Fruit fly (Drosophila melanogaster) whole organism, embryonic: ENCODE results near the gene CG1074.

Experiments
- Bgb ChIP-seq: fragments of 200-800 bp; sonication (Bioruptor generic); IDR thresholded peaks from 2 replicates; pipeline ENCODE4 v1.3.6; 2022; ENCODE audit warnings: missing biosample characterization, missing genetic modification characterization; ENCODE audit not compliant: partially characterized antibody
- CG10267 ChIP-seq: fragments of 200-800 bp; sonication (Bioruptor generic); optimal IDR thresholded peaks from 2 replicates; lab custom pipeline; 2018; ENCODE audit warnings: missing biosample characterization, mild to moderate bottlenecking, missing genetic modification characterization, moderate library complexity
- CG11093 ChIP-seq: fragments of 200-800 bp; sonication (Bioruptor generic); IDR thresholded peaks from 3 replicates; pipeline ENCODE4 v1.3.6; 2022; ENCODE audit warnings: missing biosample characterization, missing genetic modification characterization
- CG11695 ChIP-seq: fragments of 200-800 bp; sonication (Bioruptor generic); IDR thresholded peaks from 3 replicates; pipeline ENCODE4 v1.3.6; 2022; ENCODE audit warnings: missing biosample characterization, missing genetic modification characterization
- CG12155 ChIP-seq: fragments of 200-800 bp; sonication (Bioruptor generic); optimal IDR thresholded peaks from 3 replicates; lab custom pipeline; 2016; ENCODE audit warnings: missing biosample characterization, missing genetic modification characterization
- CG13287 ChIP-seq: fragments of 200-800 bp; sonication (Bioruptor generic); IDR thresholded peaks from 2 replicates; pipeline ENCODE4 v1.3.6; 2022; ENCODE audit warnings: missing biosample characterization, missing genetic modification characterization; ENCODE audit not compliant: partially characterized antibody
- CG15514 ChIP-seq: fragments of 200-800 bp; sonication (Bioruptor generic); optimal IDR thresholded peaks from 3 replicates; lab custom pipeline; 2017; ENCODE audit warnings: missing biosample characterization, missing genetic modification characterization, mild to moderate bottlenecking, moderate library complexity, missing genetic modification reagents
- CG1602 ChIP-seq: fragments of 200-800 bp; sonication (Bioruptor generic); optimal IDR thresholded peaks from 3 replicates; lab custom pipeline; 2016; ENCODE audit warnings: missing biosample characterization, missing genetic modification characterization
- CG1792 ChIP-seq: fragments of 200-800 bp; sonication (Bioruptor generic); optimal IDR thresholded peaks from 2 replicates; lab custom pipeline; 2016; ENCODE audit warnings: missing biosample characterization, missing genetic modification characterization
- CG18011 ChIP-seq: fragments of 200-800 bp; sonication (Bioruptor generic); optimal IDR thresholded peaks from 2 replicates; lab custom pipeline; 2017; ENCODE audit warnings: missing biosample characterization, missing genetic modification characterization, mild to moderate bottlenecking, moderate library complexity, missing genotype
- CG3281 ChIP-seq: fragments of 200-800 bp; sonication (Bioruptor generic); optimal IDR thresholded peaks from 3 replicates; lab custom pipeline; 2017; ENCODE audit warnings: missing biosample characterization, mild to moderate bottlenecking, missing genetic modification characterization
- CG42726 ChIP-seq: fragments of 200-800 bp; sonication (Bioruptor generic); IDR thresholded peaks from 2 replicates; pipeline ENCODE4 v1.3.6; 2022; ENCODE audit warnings: missing biosample characterization, missing genetic modification characterization; ENCODE audit not compliant: partially characterized antibody
- CG4328 ChIP-seq: fragments of 200-800 bp; sonication (Bioruptor generic); optimal IDR thresholded peaks from 3 replicates; lab custom pipeline; 2017; ENCODE audit warnings: missing biosample characterization, missing genetic modification reagents, missing genetic modification characterization
- CG6272 ChIP-seq: fragments of 200-800 bp; sonication (Bioruptor generic); IDR thresholded peaks from 2 replicates; pipeline ENCODE4 v1.3.6; 2022; ENCODE audit warnings: missing biosample characterization, missing genetic modification characterization
- CG6791 ChIP-seq: fragments of 200-800 bp; sonication (Bioruptor generic); IDR thresholded peaks from 3 replicates; pipeline ENCODE4 v1.3.6; 2022; ENCODE audit warnings: missing biosample characterization, missing genetic modification characterization; ENCODE audit not compliant: partially characterized antibody
- CG9609 ChIP-seq: fragments of 200-800 bp; sonication (Bioruptor generic); optimal IDR thresholded peaks from 3 replicates; lab custom pipeline; 2016; ENCODE audit warnings: missing biosample characterization, missing genetic modification characterization
- CG9797 ChIP-seq: fragments of 200-800 bp; sonication (Bioruptor generic); optimal IDR thresholded peaks from 3 replicates; lab custom pipeline; 2018; ENCODE audit warnings: missing biosample characterization, mild to moderate bottlenecking, missing genetic modification characterization
- CoRest ChIP-seq: fragments of 200-800 bp; sonication (Bioruptor generic); optimal IDR thresholded peaks from 3 replicates; lab custom pipeline; 2018; ENCODE audit warnings: missing biosample characterization, mild to moderate bottlenecking, missing genetic modification characterization, moderate library complexity
- CrebB ChIP-seq: fragments of 200-800 bp; sonication (Bioruptor generic); optimal IDR thresholded peaks from 3 replicates; lab custom pipeline; 2018; ENCODE audit warnings: missing biosample characterization, mild to moderate bottlenecking, missing genetic modification characterization
- D19A ChIP-seq: fragments of 200-800 bp; optimal IDR thresholded peaks from 3 replicates; lab custom pipeline; 2019; ENCODE audit warnings: missing biosample characterization, mild to moderate bottlenecking, missing genetic modification characterization, moderate library complexity
- Dll ChIP-seq: fragments of 200-800 bp; sonication (Bioruptor generic); IDR thresholded peaks from 4 replicates; pipeline ENCODE4 v1.3.6; 2022; ENCODE audit warnings: missing biosample characterization, missing genetic modification characterization; ENCODE audit not compliant: partially characterized antibody
- Dp ChIP-seq: fragments of 200-800 bp; sonication (Bioruptor generic); optimal IDR thresholded peaks from 2 replicates; lab custom pipeline; 2018; ENCODE audit warnings: missing biosample characterization, mild to moderate bottlenecking, missing genetic modification characterization, moderate library complexity
- Dref ChIP-seq: fragments of 200-800 bp; sonication (Bioruptor generic); IDR thresholded peaks from 2 replicates; pipeline ENCODE4 v1.3.6; 2022; ENCODE audit warnings: missing biosample characterization, missing genetic modification characterization
- E2f2 ChIP-seq: fragments of 200-800 bp; sonication (Bioruptor generic); IDR thresholded peaks from 2 replicates; pipeline ENCODE4 v1.3.6; 2022; ENCODE audit warnings: missing biosample characterization, missing genetic modification characterization
- HLH3B ChIP-seq: fragments of 200-800 bp; sonication (Bioruptor generic); IDR thresholded peaks from 2 replicates; pipeline ENCODE4 v1.3.6; 2022; ENCODE audit warnings: missing biosample characterization, missing genetic modification characterization
- Hey ChIP-seq: fragments of 200-800 bp; sonication (Bioruptor generic); optimal IDR thresholded peaks from 3 replicates; lab custom pipeline; 2018; ENCODE audit warnings: missing biosample characterization, mild to moderate bottlenecking, missing genetic modification characterization
- Hmx ChIP-seq: fragments of 200-800 bp; sonication (Bioruptor generic); optimal IDR thresholded peaks from 2 replicates; lab custom pipeline; 2016; ENCODE audit warnings: missing biosample characterization, missing genetic modification characterization
- MESR4 ChIP-seq: fragments of 200-800 bp; sonication (Bioruptor generic); optimal IDR thresholded peaks from 2 replicates; lab custom pipeline; 2018; ENCODE audit warnings: missing biosample characterization, mild to moderate bottlenecking, missing genetic modification characterization, moderate library complexity
- Med ChIP-seq: fragments of 200-800 bp; sonication (Bioruptor generic); peaks from one replicate; lab custom pipeline; 2016; ENCODE audit warnings: missing biosample characterization, missing genetic modification characterization, mild to moderate bottlenecking, inconsistent platforms, moderate library complexity
- Myb ChIP-seq: fragments of 200-800 bp; sonication (Bioruptor generic); optimal IDR thresholded peaks from 2 replicates; lab custom pipeline; 2016; ENCODE audit warnings: missing biosample characterization, missing genetic modification characterization
- Sin3A ChIP-seq: fragments of >200 bp; optimal IDR thresholded peaks from 2 replicates; lab custom pipeline; 2018
- Sry-δ ChIP-seq: fragments of 200-800 bp; sonication (Bioruptor generic); optimal IDR thresholded peaks from 2 replicates; lab custom pipeline; 2016; ENCODE audit warnings: missing biosample characterization, missing genetic modification characterization
- TFAM ChIP-seq: fragments of 200-800 bp; sonication (Bioruptor generic); optimal IDR thresholded peaks from 2 replicates; lab custom pipeline; 2017; ENCODE audit warnings: missing biosample characterization, missing genetic modification characterization, inconsistent platforms
- ato ChIP-seq: fragments of 200-800 bp; sonication (Bioruptor generic); IDR thresholded peaks from 2 replicates; pipeline ENCODE4 v1.3.6; 2022; ENCODE audit warnings: missing biosample characterization, missing genetic modification characterization; ENCODE audit not compliant: partially characterized antibody
- bbx ChIP-seq: fragments of 200-800 bp; sonication (Bioruptor generic); IDR thresholded peaks from 2 replicates; pipeline ENCODE4 v1.3.6; 2022; ENCODE audit warnings: missing biosample characterization, missing genetic modification characterization; ENCODE audit not compliant: partially characterized antibody
- crc ChIP-seq: fragments of 200-800 bp; sonication (Bioruptor generic); optimal IDR thresholded peaks from 2 replicates; lab custom pipeline; 2016; ENCODE audit warnings: missing biosample characterization, missing genetic modification characterization
- cwo ChIP-seq: fragments of 200-800 bp; sonication (Bioruptor generic); optimal IDR thresholded peaks from 3 replicates; lab custom pipeline; 2017; ENCODE audit warnings: missing biosample characterization, missing genetic modification characterization, mild to moderate bottlenecking, moderate library complexity, missing genetic modification reagents
- eyg ChIP-seq: fragments of 200-800 bp; sonication (Bioruptor generic); optimal IDR thresholded peaks from 3 replicates; lab custom pipeline; 2016; ENCODE audit warnings: missing biosample characterization, missing genetic modification characterization
- gfzf ChIP-seq: fragments of 200-800 bp; sonication (Bioruptor generic); optimal IDR thresholded peaks from 2 replicates; lab custom pipeline; 2016; ENCODE audit warnings: missing biosample characterization, mild to moderate bottlenecking, missing genetic modification characterization, moderate library complexity
- kah ChIP-seq: fragments of 200-800 bp; sonication (Bioruptor generic); optimal IDR thresholded peaks from 2 replicates; lab custom pipeline; 2018; ENCODE audit warnings: missing biosample characterization, mild to moderate bottlenecking, missing genetic modification characterization
- lilli ChIP-seq: fragments of 200-800 bp; sonication (Bioruptor generic); optimal IDR thresholded peaks from 3 replicates; lab custom pipeline; 2016; ENCODE audit warnings: missing biosample characterization, missing genetic modification characterization
- maf-S ChIP-seq: fragments of 200-800 bp; sonication (Bioruptor generic); optimal IDR thresholded peaks from 2 replicates; lab custom pipeline; 2016; ENCODE audit warnings: missing biosample characterization, missing genetic modification characterization
- prd ChIP-seq, 3 experiments: fragments of >200 bp in 2 of 3; fragments of 200-800 bp in 1 of 3; sonication (Bioruptor generic) in 1 of 3; optimal IDR thresholded peaks in 2 of 3; IDR thresholded peaks in 1 of 3; 2 replicates in 2 of 3; 3 replicates in 1 of 3; pipeline versions ENCODE4 v1.3.6 to Lab custom; 2017 to 2022; ENCODE audit warnings: missing biosample characterization in 1 of 3, missing genetic modification characterization in 1 of 3
- pzg ChIP-seq: fragments of 200-800 bp; sonication (Bioruptor generic); optimal IDR thresholded peaks from 3 replicates; lab custom pipeline; 2018; ENCODE audit warnings: missing biosample characterization, mild to moderate bottlenecking, missing genetic modification characterization, moderate library complexity
- tna ChIP-seq: fragments of 200-800 bp; sonication (Bioruptor generic); IDR thresholded peaks from 2 replicates; pipeline ENCODE4 v1.3.6; 2022; ENCODE audit warnings: missing biosample characterization, missing genetic modification characterization; ENCODE audit not compliant: partially characterized antibody
- tx ChIP-seq: fragments of 200-800 bp; sonication (Bioruptor generic); optimal IDR thresholded peaks from 2 replicates; lab custom pipeline; 2016; ENCODE audit warnings: missing biosample characterization, missing genetic modification characterization
- yki ChIP-seq: fragments of >200 bp; optimal IDR thresholded peaks from 3 replicates; lab custom pipeline; 2018
- zen ChIP-seq: fragments of 200-800 bp; sonication (Bioruptor generic); optimal IDR thresholded peaks from 3 replicates; lab custom pipeline; 2018; ENCODE audit warnings: missing biosample characterization, mild to moderate bottlenecking, missing genetic modification characterization, moderate library complexity
- zfh2 ChIP-seq: fragments of 200-800 bp; sonication (Bioruptor generic); optimal IDR thresholded peaks from 2 replicates; lab custom pipeline; 2016; ENCODE audit warnings: missing biosample characterization, missing genetic modification characterization

Gene CG1074

DNA sequence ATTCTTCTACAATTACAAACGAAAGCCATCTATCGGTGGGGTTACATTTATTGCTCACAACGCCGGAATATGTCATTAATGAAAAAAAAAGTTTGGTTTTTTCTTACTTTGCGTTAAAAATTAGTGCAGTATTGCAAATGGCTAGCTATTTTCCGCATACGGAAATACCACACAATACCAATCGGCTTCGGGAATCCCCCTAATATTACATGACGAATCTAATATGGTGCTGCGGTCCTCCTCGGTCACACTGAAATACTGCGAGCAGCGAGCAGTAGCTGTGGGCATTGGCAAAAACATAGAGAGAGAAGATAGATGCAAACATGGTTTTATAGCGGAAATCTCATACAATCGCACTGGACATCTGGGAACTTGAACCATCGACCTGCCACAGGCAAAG lies 46.3 kb upstream of the CG1074 start, which contains the start of gene tub (continued):
- TF ChIP-seq CG1602 (peak; percentile 7), maf-S (GFP tag; lab: Kevin White, UChicago) (peak; percentile 12), CG1792 (GFP tag; lab: Kevin White, UChicago) (no peak), CG18011 (GFP tag; lab: Kevin White, UChicago) (peak; percentile 4), TFAM (GFP tag; lab: Kevin White, UChicago) (no peak), CoRest (tag; lab: Kevin White, UChicago) (peak; percentile 49), CrebB (tag; lab: Kevin White, UChicago) (peak; percentile 32), kah (GFP tag; lab: Kevin White, UChicago) (no peak), D19A (peak; percentile 40), CG12155 (GFP tag; lab: Kevin White, UChicago) (peak; percentile 36), CG9609 (GFP tag; lab: Kevin White, UChicago) (peak; percentile 9), CG3281 (GFP tag; lab: Kevin White, UChicago) (peak; percentile 47), prd (optimal IDR thresholded peaks at IDR 0.05; lab: Kevin White, UChicago) (no peak), prd (GFP tag; IDR thresholded peaks at IDR 0.05; lab: Robert Waterston, UW) (peak; percentile 41; the same call in 2 of the 3 replicates), E2f2 (GFP tag; lab: Robert Waterston, UW) (peak; percentile 43; the same call in 1 of the 2 replicates), Sin3A (peak; percentile 16), zfh2 (GFP tag; lab: Kevin White, UChicago) (peak; percentile 25), Hey (no peak), CG9797 (GFP tag; lab: Kevin White, UChicago) (peak; percentile 84)

DNA sequence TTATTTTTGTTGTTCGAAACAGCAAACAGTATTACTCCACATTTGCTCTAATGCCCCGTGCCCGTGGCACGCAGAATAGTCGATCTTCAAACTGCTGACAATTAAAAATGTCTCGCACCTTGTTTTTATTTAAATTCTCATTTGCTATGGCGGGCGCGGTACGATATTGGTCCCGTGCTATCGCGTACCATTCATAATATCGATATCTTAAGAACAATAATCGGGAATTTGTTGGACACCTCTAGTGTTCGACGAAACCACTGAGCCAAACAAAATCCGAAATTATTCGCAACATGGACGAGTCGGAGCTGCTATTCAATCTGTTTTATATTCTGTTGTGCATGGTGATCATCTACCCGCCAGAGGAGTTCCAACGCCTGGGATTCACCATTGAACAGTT lies 43.6 kb upstream of the CG1074 start, which contains the start of gene CG14646:
Gene CG14646, plus strand, starts transcription at position 234 of the 400 bp plus-strand sequence.
- no peak for TF ChIP-seq cwo (GFP tag; lab: Kevin White, UChicago)
- peak; percentile 20 for TF ChIP-seq CG10267 (tag; lab: Kevin White, UChicago)
- peak; percentile 89 for TF ChIP-seq Bgb (GFP tag; lab: Robert Waterston, UW)
- TF ChIP-seq kah (GFP tag; lab: Kevin White, UChicago), result peak; percentile 37
- no peak for TF ChIP-seq lilli (GFP tag; lab: Kevin White, UChicago)
- TF ChIP-seq Hmx (GFP tag; lab: Kevin White, UChicago), result no peak
- TF ChIP-seq zen (tag; lab: Kevin White, UChicago), result no peak
- no peak for TF ChIP-seq CG6272 (GFP tag; lab: Robert Waterston, UW)
- peak; percentile 69 for TF ChIP-seq pzg (GFP tag; lab: Kevin White, UChicago)
- TF ChIP-seq tx, result no peak
- TF ChIP-seq Sry-δ (GFP tag; lab: Kevin White, UChicago), result peak; percentile 86
- peak; percentile 15 for TF ChIP-seq Myb (GFP tag; lab: Kevin White, UChicago)
- peak; percentile 56; the same call in 1 of the 2 replicates for TF ChIP-seq tna (GFP tag; lab: Robert Waterston, UW)
- TF ChIP-seq MESR4 (GFP tag; lab: Kevin White, UChicago), result peak; percentile 59
- peak; percentile 83 for TF ChIP-seq Dref (GFP tag; lab: Robert Waterston, UW)
- peak; percentile 92 for TF ChIP-seq bbx
- TF ChIP-seq Med (GFP tag; lab: Kevin White, UChicago), result peak; percentile 80
- TF ChIP-seq CG42726, result peak; percentile 54; the same call in 1 of the 2 replicates
- no peak for TF ChIP-seq HLH3B (GFP tag; lab: Robert Waterston, UW)
- TF ChIP-seq Dll (GFP tag; lab: Robert Waterston, UW), result peak; percentile 86
- peak; percentile 30 for TF ChIP-seq CG15514 (GFP tag; lab: Kevin White, UChicago)
- TF ChIP-seq CG6791 (GFP tag; lab: Robert Waterston, UW), result peak; percentile 92
- TF ChIP-seq ato (GFP tag; lab: Robert Waterston, UW), result peak; percentile 83
- TF ChIP-seq eyg (GFP tag; lab: Kevin White, UChicago), result no peak
- no peak for TF ChIP-seq CG4328 (GFP tag; lab: Kevin White, UChicago)
- TF ChIP-seq yki (lab: Kevin White, UChicago), result no peak
- TF ChIP-seq CG13287 (GFP tag; lab: Robert Waterston, UW), result peak; percentile 95
- TF ChIP-seq crc (GFP tag; lab: Kevin White, UChicago), result no peak
- peak; percentile 93 for TF ChIP-seq Dp (GFP tag; lab: Kevin White, UChicago)
- peak; percentile 80 for TF ChIP-seq CG11695 (GFP tag; lab: Robert Waterston, UW)
- TF ChIP-seq gfzf (GFP tag; lab: Kevin White, UChicago), result peak; percentile 5
- TF ChIP-seq CG11093 (GFP tag; lab: Robert Waterston, UW), result no peak
